Worm (Caenorhabditis elegans) whole organism, L3 larva: ENCODE measurements around the gene dcr-1.

Experiments used
- R02D3.7 ChIP-seq: fragments of 150-350 bp; optimal IDR thresholded peaks from 2 replicates; lab custom pipeline; 2014; ENCODE audit warnings: missing biosample characterization, missing genetic modification characterization
- ZK546.5 ChIP-seq: sonication (generic microtip); optimal IDR thresholded peaks from 2 replicates; lab custom pipeline; 2017; ENCODE audit warnings: missing biosample characterization, missing genetic modification characterization
- aly-2 ChIP-seq: fragments of 150-350 bp; optimal IDR thresholded peaks from 2 replicates; lab custom pipeline; 2014; ENCODE audit warnings: missing biosample characterization, missing genetic modification characterization
- ama-1 ChIP-seq: fragments of 150-350 bp; optimal IDR thresholded peaks from 2 replicates; lab custom pipeline; 2018
- ceh-16 ChIP-seq: sonication (generic microtip); optimal IDR thresholded peaks from 2 replicates; lab custom pipeline; 2017; ENCODE audit warnings: missing biosample characterization, missing genetic modification characterization
- ceh-28 ChIP-seq: fragments of 150-350 bp; optimal IDR thresholded peaks from 2 replicates; lab custom pipeline; 2014; ENCODE audit warnings: missing biosample characterization, missing genetic modification reagents, missing genetic modification characterization
- ceh-82 ChIP-seq: fragments of 150-350 bp; optimal IDR thresholded peaks from 2 replicates; lab custom pipeline; 2014; ENCODE audit warnings: missing biosample characterization, missing genetic modification characterization
- ceh-9 ChIP-seq: sonication (generic microtip); optimal IDR thresholded peaks from 2 replicates; lab custom pipeline; 2018; ENCODE audit warnings: missing biosample characterization, missing genetic modification characterization
- egl-27 ChIP-seq: sonication (generic microtip); optimal IDR thresholded peaks from 4 replicates; lab custom pipeline; 2017; ENCODE audit warnings: missing biosample characterization, missing genetic modification reagents, missing genetic modification characterization
- egl-5 ChIP-seq: fragments of 150-350 bp; optimal IDR thresholded peaks from 2 replicates; lab custom pipeline; 2017; ENCODE audit warnings: missing biosample characterization, missing genetic modification reagents, missing genetic modification characterization, inconsistent platforms
- elt-1 ChIP-seq: fragments of 150-350 bp; optimal IDR thresholded peaks from 2 replicates; lab custom pipeline; 2014; ENCODE audit warnings: missing biosample characterization, missing genetic modification characterization
- elt-2 ChIP-seq: sonication (generic microtip); optimal IDR thresholded peaks from 2 replicates; lab custom pipeline; 2016; ENCODE audit warnings: missing genetic modification reagents, mild to moderate bottlenecking, missing genetic modification characterization, missing compliant biosample characterization
- elt-3 ChIP-seq, 3 experiments: fragments of 150-350 bp in 1 of 3; sonication (generic microtip) in 2 of 3; optimal IDR thresholded peaks; 2 replicates in 2 of 3; 4 replicates in 1 of 3; lab custom pipeline; 2014 to 2017; ENCODE audit warnings: missing biosample characterization in 3 of 3, missing genetic modification characterization in 3 of 3
- eor-1 ChIP-seq, 2 experiments: fragments of 150-350 bp; optimal IDR thresholded peaks; 2 replicates each; lab custom pipeline; 2014 to 2018; ENCODE audit warnings: missing biosample characterization in 2 of 2, missing genetic modification characterization in 2 of 2
- fkh-10 ChIP-seq: sonication (generic microtip); optimal IDR thresholded peaks from 2 replicates; lab custom pipeline; 2017; ENCODE audit warnings: missing biosample characterization, missing genetic modification reagents, missing genetic modification characterization
- fkh-2 ChIP-seq: fragments of 150-350 bp; optimal IDR thresholded peaks from 2 replicates; lab custom pipeline; 2014; ENCODE audit warnings: missing biosample characterization, missing genetic modification reagents, missing genetic modification characterization
- fos-1 ChIP-seq: fragments of 150-350 bp; optimal IDR thresholded peaks from 2 replicates; lab custom pipeline; 2014; ENCODE audit warnings: missing biosample characterization, missing genetic modification characterization
- hmg-11 ChIP-seq: sonication (generic microtip); optimal IDR thresholded peaks from 2 replicates; lab custom pipeline; 2016; ENCODE audit warnings: missing genetic modification characterization, missing compliant biosample characterization
- jun-1 ChIP-seq: fragments of 150-350 bp; optimal IDR thresholded peaks from 2 replicates; lab custom pipeline; 2014; ENCODE audit warnings: missing biosample characterization, missing genetic modification reagents, missing genetic modification characterization
- lin-39 ChIP-seq: fragments of 150-350 bp; optimal IDR thresholded peaks from 2 replicates; lab custom pipeline; 2018; ENCODE audit warnings: missing biosample characterization, missing genetic modification reagents, missing genetic modification characterization
- lsy-12 ChIP-seq: sonication (generic microtip); optimal IDR thresholded peaks from 2 replicates; lab custom pipeline; 2016; ENCODE audit warnings: mild to moderate bottlenecking, missing genetic modification characterization, missing compliant biosample characterization
- mdl-1 ChIP-seq: fragments of 150-350 bp; optimal IDR thresholded peaks from 2 replicates; lab custom pipeline; 2014; ENCODE audit warnings: missing biosample characterization, missing genetic modification characterization
- mml-1 ChIP-seq: fragments of 150-350 bp; sonication (generic microtip); optimal IDR thresholded peaks from 3 replicates; lab custom pipeline; 2014; ENCODE audit warnings: missing biosample characterization, missing genetic modification characterization
- nfya-1 ChIP-seq: sonication (generic microtip); optimal IDR thresholded peaks from 2 replicates; lab custom pipeline; 2017; ENCODE audit warnings: missing genetic modification characterization, mild to moderate bottlenecking, missing compliant biosample characterization, antibody characterized with exemption, moderate library complexity; ENCODE audit not compliant: insufficient read depth
- nhr-11 ChIP-seq: fragments of 150-350 bp; optimal IDR thresholded peaks from 2 replicates; lab custom pipeline; 2014; ENCODE audit warnings: missing biosample characterization, missing genetic modification characterization
- nhr-12 ChIP-seq: fragments of 150-350 bp; optimal IDR thresholded peaks from 2 replicates; lab custom pipeline; 2014; ENCODE audit warnings: missing biosample characterization, missing genetic modification characterization
- nhr-23 ChIP-seq: fragments of 150-350 bp; optimal IDR thresholded peaks from 2 replicates; lab custom pipeline; 2014; ENCODE audit warnings: missing biosample characterization, missing genetic modification reagents, missing genetic modification characterization
- nhr-25 ChIP-seq: sonication (generic microtip); optimal IDR thresholded peaks from 2 replicates; lab custom pipeline; 2017; ENCODE audit warnings: missing biosample characterization, missing genetic modification characterization
- nhr-28 ChIP-seq: fragments of 150-350 bp; optimal IDR thresholded peaks from 2 replicates; lab custom pipeline; 2014; ENCODE audit warnings: missing biosample characterization, missing genetic modification characterization
- nhr-67 ChIP-seq: fragments of 150-350 bp; optimal IDR thresholded peaks from 2 replicates; lab custom pipeline; 2014; ENCODE audit warnings: missing biosample characterization, missing genetic modification characterization
- nhr-77 ChIP-seq: fragments of 150-350 bp; optimal IDR thresholded peaks from 2 replicates; lab custom pipeline; 2014; ENCODE audit warnings: missing biosample characterization, missing genetic modification characterization
- pha-4 ChIP-seq: fragments of 150-350 bp; optimal IDR thresholded peaks from 2 replicates; lab custom pipeline; 2014; ENCODE audit warnings: missing biosample characterization, missing genetic modification reagents, missing genetic modification characterization
- pqm-1 ChIP-seq: fragments of 150-350 bp; optimal IDR thresholded peaks from 2 replicates; lab custom pipeline; 2017; ENCODE audit warnings: missing biosample characterization, missing genetic modification characterization, inconsistent platforms
- sea-2 ChIP-seq: fragments of 150-350 bp; sonication (generic microtip); optimal IDR thresholded peaks from 4 replicates; lab custom pipeline; 2014; ENCODE audit warnings: missing biosample characterization, missing genetic modification reagents, missing genetic modification characterization
- skn-1 ChIP-seq: fragments of 150-350 bp; optimal IDR thresholded peaks from 2 replicates; lab custom pipeline; 2014; ENCODE audit warnings: missing biosample characterization, missing genetic modification characterization
- snpc-4 ChIP-seq: fragments of 150-350 bp; optimal IDR thresholded peaks from 2 replicates; lab custom pipeline; 2014; ENCODE audit warnings: missing biosample characterization, missing genetic modification characterization
- tbx-2 ChIP-seq: sonication (generic microtip); optimal IDR thresholded peaks from 2 replicates; lab custom pipeline; 2016; ENCODE audit warnings: mild to moderate bottlenecking, missing genetic modification characterization, missing compliant biosample characterization
- unc-39 ChIP-seq: sonication (generic microtip); optimal IDR thresholded peaks from 4 replicates; lab custom pipeline; 2017; ENCODE audit warnings: missing biosample characterization, missing genetic modification characterization
- unc-62 ChIP-seq: fragments of 150-350 bp; sonication (generic microtip); optimal IDR thresholded peaks from 4 replicates; lab custom pipeline; 2014; ENCODE audit warnings: missing biosample characterization, missing genetic modification reagents, missing genetic modification characterization
- zag-1 ChIP-seq: fragments of 150-350 bp; optimal IDR thresholded peaks from 2 replicates; lab custom pipeline; 2014; ENCODE audit warnings: missing biosample characterization, missing genetic modification characterization
- ztf-4 ChIP-seq: fragments of 150-350 bp; optimal IDR thresholded peaks from 2 replicates; lab custom pipeline; 2014; ENCODE audit warnings: missing biosample characterization, missing genetic modification characterization

The dcr-1 gene

DNA sequence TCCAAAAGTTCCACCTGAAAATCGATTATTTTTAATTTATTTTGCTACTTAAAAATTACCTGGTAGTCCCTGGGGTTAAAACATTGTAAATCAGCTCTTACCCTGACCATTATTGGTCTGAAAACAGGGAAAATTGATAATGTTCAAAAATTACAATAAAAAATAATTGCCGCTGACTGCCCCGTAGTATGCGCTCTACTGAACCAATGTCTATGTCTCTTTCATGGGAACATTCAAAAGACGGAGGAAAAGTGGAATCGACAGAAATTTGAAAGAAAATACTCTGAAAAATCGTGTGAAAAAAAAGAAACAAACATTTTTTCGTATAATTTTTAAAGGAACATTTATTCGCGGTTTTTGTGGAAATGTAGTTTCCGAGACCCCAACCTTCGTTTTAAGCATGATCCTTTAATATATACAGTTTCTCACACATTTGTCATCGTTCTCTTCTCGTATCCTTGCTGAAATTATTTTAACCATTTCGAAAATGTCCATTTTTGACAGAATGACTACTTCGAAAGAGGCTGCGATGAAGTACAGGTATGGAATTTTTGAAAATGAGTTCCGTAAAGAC is at the start of gene dcr-1, which contains the start of gene apc-2:
Gene dcr-1 (minus strand): TSS at position 117 of the 574 bp plus-strand sequence.
Gene apc-2 (plus strand): TSS at position 465 of the 574 bp plus-strand sequence.
- TF ChIP-seq ztf-4 (tag; lab: Kevin White, UChicago) (no peak), nhr-28 (tag; lab: Kevin White, UChicago) (no peak), R02D3.7 (tag; lab: Kevin White, UChicago) (no peak), nhr-25 (no peak), ceh-9 (tag; lab: Kevin White, UChicago) (no peak), fkh-10 (GFP tag; lab: Kevin White, UChicago) (no peak), egl-27 (tag; lab: Kevin White, UChicago) (no peak), lin-39 (tag; lab: Kevin White, UChicago) (no peak), nhr-23 (tag; lab: Kevin White, UChicago) (no peak), nhr-67 (tag; lab: Kevin White, UChicago) (no peak), aly-2 (tag; lab: Kevin White, UChicago) (no peak), nhr-12 (tag; lab: Kevin White, UChicago) (no peak), unc-62 (GFP tag; lab: Kevin White, UChicago) (no peak), eor-1 (tag; optimal IDR thresholded peaks at IDR 0.05; lab: Kevin White, UChicago) (no peak), unc-39 (tag; lab: Kevin White, UChicago) (no peak), snpc-4 (tag; lab: Kevin White, UChicago) (no peak), ceh-16 (tag; lab: Kevin White, UChicago) (no peak), mml-1 (tag; lab: Kevin White, UChicago) (no peak)

ce11 chrIII:8129195-8129594 is 49.1 kb upstream of the dcr-1 start:
- TF ChIP-seq nhr-11 (tag; lab: Kevin White, UChicago) (no peak), elt-3 (tag; optimal IDR thresholded peaks at IDR 0.05; lab: Kevin White, UChicago) (no peak), R02D3.7 (tag; lab: Kevin White, UChicago) (no peak), unc-62 (GFP tag; lab: Kevin White, UChicago) (no peak), ceh-9 (tag; lab: Kevin White, UChicago) (no peak), fkh-2 (no peak), snpc-4 (tag; lab: Kevin White, UChicago) (no peak), ZK546.5 (tag; lab: Kevin White, UChicago) (no peak), unc-39 (tag; lab: Kevin White, UChicago) (no peak)

- TF ChIP-seq pha-4 (tag; lab: Kevin White, UChicago) (peak; percentile 38), nhr-11 (tag; lab: Kevin White, UChicago) (no peak), skn-1 (tag; lab: Kevin White, UChicago) (no peak), elt-2 (no peak), ceh-28 (tag; lab: Kevin White, UChicago) (no peak), mml-1 (tag; lab: Kevin White, UChicago) (no peak), nhr-28 (tag; lab: Kevin White, UChicago) (no peak), nhr-23 (tag; lab: Kevin White, UChicago) (no peak), fkh-2 (no peak), lsy-12 (no peak), ceh-82 (no peak), egl-27 (tag; lab: Kevin White, UChicago) (no peak), eor-1 (tag; optimal IDR thresholded peaks at IDR 0.05; lab: Kevin White, UChicago) (no peak), egl-5 (tag; lab: Kevin White, UChicago) (no peak), nhr-12 (tag; lab: Kevin White, UChicago) (no peak), hmg-11 (tag; lab: Kevin White, UChicago) (peak; percentile 87), nfya-1 (tag; lab: Kevin White, UChicago) (peak; percentile 55), lin-39 (tag; lab: Kevin White, UChicago) (peak; percentile 76)
- TF ChIP-seq, all 47 proteins: peak for 4
Observed at ce11 chrIII:8126978-8127377, 46.9 kb upstream of the dcr-1 start.

- TF ChIP-seq jun-1 (tag; lab: Kevin White, UChicago) (peak; percentile 1), nhr-67 (tag; lab: Kevin White, UChicago) (no peak), eor-1 (tag; optimal IDR thresholded peaks at IDR 0.05; lab: Kevin White, UChicago) (no peak), unc-39 (tag; lab: Kevin White, UChicago) (no peak), lin-39 (tag; lab: Kevin White, UChicago) (peak; percentile 43), ceh-16 (tag; lab: Kevin White, UChicago) (no peak), nhr-77 (tag; lab: Kevin White, UChicago) (peak; percentile 6), nhr-28 (tag; lab: Kevin White, UChicago) (no peak), mdl-1 (tag; lab: Kevin White, UChicago) (peak; percentile 6), snpc-4 (tag; lab: Kevin White, UChicago) (no peak), fos-1 (no peak), unc-62 (GFP tag; lab: Kevin White, UChicago) (no peak), skn-1 (tag; lab: Kevin White, UChicago) (peak; percentile 24), egl-5 (tag; lab: Kevin White, UChicago) (peak; percentile 68), ceh-28 (tag; lab: Kevin White, UChicago) (peak; percentile 23), ceh-82 (no peak), aly-2 (tag; lab: Kevin White, UChicago) (no peak), fkh-2 (no peak), ztf-4 (tag; lab: Kevin White, UChicago) (no peak), sea-2 (GFP tag; lab: Kevin White, UChicago) (no peak), ama-1 (no peak), zag-1 (tag; lab: Kevin White, UChicago) (no peak), R02D3.7 (tag; lab: Kevin White, UChicago) (no peak), tbx-2 (no peak), elt-2 (peak; percentile 52), pha-4 (tag; lab: Kevin White, UChicago) (peak; percentile 84), ZK546.5 (tag; lab: Kevin White, UChicago) (no peak), nhr-23 (tag; lab: Kevin White, UChicago) (peak; percentile 35), nfya-1 (tag; lab: Kevin White, UChicago) (peak; percentile 76), pqm-1 (tag; lab: Kevin White, UChicago) (peak; percentile 49), hmg-11 (tag; lab: Kevin White, UChicago) (peak; percentile 65), elt-1 (no peak)
Observed at ce11 chrIII:8125234-8125633, 45.2 kb upstream of the dcr-1 start.
